Worm (Caenorhabditis elegans): Measurements from ENCODE around the gene npa-1.

Gene npa-1

ce11 chrV:7075646-7076045 lies at the start of gene npa-1:
Gene npa-1 (plus strand): TSS chrV:7075787.
- TF ChIP-seq unc-62 (GFP tag; optimal IDR thresholded peaks at IDR 0.05) (no peak), fos-1 (tag; optimal IDR thresholded peaks at IDR 0.05) (peak; percentile 30)

ce11 chrV:7027055-7027454 lies 48.5 kb upstream of the npa-1 start, which contains the start of gene F20A1.6:
Gene F20A1.6 (minus strand): TSS chrV:7027155.
- no peak for TF ChIP-seq sem-4 (tag; optimal IDR thresholded peaks at IDR 0.05)
- no peak for TF ChIP-seq nhr-12 (tag; optimal IDR thresholded peaks at IDR 0.05)
- no peak for TF ChIP-seq lin-11 (tag; optimal IDR thresholded peaks at IDR 0.05)
- TF ChIP-seq snpc-4 (tag; optimal IDR thresholded peaks at IDR 0.05) = no peak
- TF ChIP-seq nhr-11 (tag; optimal IDR thresholded peaks at IDR 0.05) = no peak
- TF ChIP-seq ceh-82 (tag; optimal IDR thresholded peaks at IDR 0.05) = no peak
- TF ChIP-seq nhr-25 (tag; optimal IDR thresholded peaks at IDR 0.05) = no peak
- TF ChIP-seq dmd-4 (tag; optimal IDR thresholded peaks at IDR 0.05) = no peak

ce11 chrV:7036475-7036874 lies 39.1 kb upstream of the npa-1 start, which contains the start of gene twk-11:
Gene twk-11 (minus strand): TSS chrV:7036575.
- no peak for TF ChIP-seq lin-11 (tag; optimal IDR thresholded peaks at IDR 0.05)
- TF ChIP-seq lsy-2 (tag; optimal IDR thresholded peaks at IDR 0.05) = no peak
- no peak for TF ChIP-seq ztf-11 (tag; optimal IDR thresholded peaks at IDR 0.05)
- no peak for TF ChIP-seq peb-1 (tag; optimal IDR thresholded peaks at IDR 0.05)
- TF ChIP-seq nhr-21 (tag; optimal IDR thresholded peaks at IDR 0.05) = no peak
- TF ChIP-seq mbf-1 (tag; optimal IDR thresholded peaks at IDR 0.05) = no peak
- TF ChIP-seq fos-1 (tag; optimal IDR thresholded peaks at IDR 0.05) = no peak
- TF ChIP-seq nhr-23 (tag; optimal IDR thresholded peaks at IDR 0.05) = no peak
- no peak for TF ChIP-seq ztf-1 (GFP tag; conservative IDR thresholded peaks at IDR 0.05)
- TF ChIP-seq ama-1 (optimal IDR thresholded peaks at IDR 0.05) = no peak
- TF ChIP-seq nhr-10 (tag; optimal IDR thresholded peaks at IDR 0.05) = no peak
- no peak for TF ChIP-seq R02D3.7 (tag; optimal IDR thresholded peaks at IDR 0.05)
- no peak for TF ChIP-seq nhr-237 (tag; optimal IDR thresholded peaks at IDR 0.05)
- TF ChIP-seq ztf-4 (tag; optimal IDR thresholded peaks at IDR 0.05) = no peak
- no peak for TF ChIP-seq C34F6.9 (tag; optimal IDR thresholded peaks at IDR 0.05)
- TF ChIP-seq nhr-77 (tag; optimal IDR thresholded peaks at IDR 0.05) = no peak
- no peak for TF ChIP-seq gmeb-1 (tag; optimal IDR thresholded peaks at IDR 0.05)
- no peak for TF ChIP-seq nhr-11 (tag; optimal IDR thresholded peaks at IDR 0.05)
- TF ChIP-seq skn-1 (tag; optimal IDR thresholded peaks at IDR 0.05) = no peak

- no peak for TF ChIP-seq lin-39 (tag; optimal IDR thresholded peaks at IDR 0.05)
- no peak for TF ChIP-seq sma-3 (GFP tag; optimal IDR thresholded peaks at IDR 0.05)
- TF ChIP-seq skn-1 (tag; optimal IDR thresholded peaks at IDR 0.05) = no peak
- TF ChIP-seq nhr-25 (tag; optimal IDR thresholded peaks at IDR 0.05) = no peak
- TF ChIP-seq nhr-21 (tag; optimal IDR thresholded peaks at IDR 0.05) = no peak
- TF ChIP-seq ceh-16 (tag; optimal IDR thresholded peaks at IDR 0.05) = no peak
- no peak for TF ChIP-seq unc-39 (tag; optimal IDR thresholded peaks at IDR 0.05)
- no peak for TF ChIP-seq F13H6.1 (tag; optimal IDR thresholded peaks at IDR 0.05)
- TF ChIP-seq unc-62 (GFP tag; optimal IDR thresholded peaks at IDR 0.05) = no peak
- no peak for TF ChIP-seq blmp-1 (tag; optimal IDR thresholded peaks at IDR 0.05; ENCODE audit: insufficient read depth)
- TF ChIP-seq snpc-4 (tag; optimal IDR thresholded peaks at IDR 0.05) = no peak
- TF ChIP-seq ama-1 (optimal IDR thresholded peaks at IDR 0.05) = no peak
- no peak for TF ChIP-seq mdl-1 (tag; optimal IDR thresholded peaks at IDR 0.05)
- TF ChIP-seq gmeb-1 (tag; optimal IDR thresholded peaks at IDR 0.05) = no peak
- TF ChIP-seq nhr-12 (tag; optimal IDR thresholded peaks at IDR 0.05) = no peak
- TF ChIP-seq fos-1 (tag; optimal IDR thresholded peaks at IDR 0.05) = no peak
- TF ChIP-seq ztf-4 (tag; optimal IDR thresholded peaks at IDR 0.05) = no peak
- no peak for TF ChIP-seq nhr-11 (tag; optimal IDR thresholded peaks at IDR 0.05)
- no peak for TF ChIP-seq sem-4 (tag; optimal IDR thresholded peaks at IDR 0.05)
- TF ChIP-seq C34F6.9 (tag; optimal IDR thresholded peaks at IDR 0.05) = no peak
Measured at ce11 chrV:7046005-7046404, 29.6 kb upstream of the npa-1 start, which contains the start of gene F20A1.2. Gene F20A1.2 (plus strand): TSS chrV:7046305.

- TF ChIP-seq ceh-16 (tag; optimal IDR thresholded peaks at IDR 0.05) (no peak), sma-9 (GFP tag; optimal IDR thresholded peaks at IDR 0.05) (no peak), sma-9 (tag; optimal IDR thresholded peaks at IDR 0.05) (no peak), unc-55 (GFP tag; optimal IDR thresholded peaks at IDR 0.05) (no peak), mdl-1 (tag; optimal IDR thresholded peaks at IDR 0.05) (no peak), nhr-21 (tag; optimal IDR thresholded peaks at IDR 0.05) (no peak), nhr-25 (tag; optimal IDR thresholded peaks at IDR 0.05) (no peak), nhr-10 (tag; optimal IDR thresholded peaks at IDR 0.05) (no peak), sem-4 (tag; optimal IDR thresholded peaks at IDR 0.05) (no peak), nhr-77 (tag; optimal IDR thresholded peaks at IDR 0.05) (no peak)
Measured at ce11 chrV:7047512-7047911, 28.1 kb upstream of the npa-1 start, which contains the start of gene F20A1.8. Gene F20A1.8 (minus strand): TSS chrV:7047612.
